Fruit fly (Drosophila melanogaster) whole organism, embryonic: Measurements from ENCODE around the gene CG17564.

Source experiments
- CG10979 ChIP-seq: fragments of 200-800 bp; sonication (Bioruptor generic); optimal IDR thresholded peaks from 2 replicates; lab custom pipeline; 2018; ENCODE audit warnings: missing biosample characterization, mild to moderate bottlenecking, missing genetic modification characterization, moderate library complexity
- CG11247 ChIP-seq: fragments of 200-800 bp; sonication (Bioruptor generic); IDR thresholded peaks from 2 replicates; pipeline ENCODE4 v1.3.6; 2022; ENCODE audit warnings: missing biosample characterization, missing genetic modification characterization
- CG11504 ChIP-seq: fragments of 200-800 bp; sonication (Bioruptor generic); optimal IDR thresholded peaks from 3 replicates; lab custom pipeline; 2019; ENCODE audit warnings: missing biosample characterization, mild to moderate bottlenecking, missing genetic modification characterization, moderate library complexity
- CG12071 ChIP-seq: fragments of 200-800 bp; sonication (Bioruptor generic); optimal IDR thresholded peaks from 3 replicates; lab custom pipeline; 2018; ENCODE audit warnings: missing biosample characterization, mild to moderate bottlenecking, missing genetic modification characterization
- CG13624 ChIP-seq: fragments of 200-800 bp; sonication (Bioruptor generic); optimal IDR thresholded peaks from 2 replicates; lab custom pipeline; 2016; ENCODE audit warnings: missing biosample characterization, missing genetic modification characterization
- CG13775 ChIP-seq: fragments of 200-800 bp; sonication (Bioruptor generic); optimal IDR thresholded peaks from 3 replicates; lab custom pipeline; 2017; ENCODE audit warnings: missing biosample characterization, mild to moderate bottlenecking, missing genetic modification characterization
- CG15011 ChIP-seq: fragments of 200-800 bp; sonication (Bioruptor generic); optimal IDR thresholded peaks from 3 replicates; lab custom pipeline; 2018; ENCODE audit warnings: missing biosample characterization, mild to moderate bottlenecking, missing genetic modification characterization
- CG15514 ChIP-seq: fragments of 200-800 bp; sonication (Bioruptor generic); optimal IDR thresholded peaks from 3 replicates; lab custom pipeline; 2017; ENCODE audit warnings: missing biosample characterization, missing genetic modification characterization, mild to moderate bottlenecking, moderate library complexity, missing genetic modification reagents
- CG1832 ChIP-seq: fragments of 200-800 bp; sonication (Bioruptor generic); optimal IDR thresholded peaks from 2 replicates; lab custom pipeline; 2017; ENCODE audit warnings: missing biosample characterization, mild to moderate bottlenecking, missing genetic modification characterization, inconsistent platforms
- CG31365 ChIP-seq: fragments of 200-800 bp; sonication (Bioruptor generic); optimal IDR thresholded peaks from 2 replicates; lab custom pipeline; 2018; ENCODE audit warnings: missing biosample characterization, mild to moderate bottlenecking, missing genetic modification characterization
- CG32772 ChIP-seq: fragments of 200-800 bp; sonication (Bioruptor generic); IDR thresholded peaks from 2 replicates; pipeline ENCODE4 v1.3.6; 2022; ENCODE audit warnings: missing biosample characterization, missing genetic modification characterization
- CG3838 ChIP-seq: fragments of 200-800 bp; sonication (Bioruptor generic); optimal IDR thresholded peaks from 3 replicates; lab custom pipeline; 2016; ENCODE audit warnings: missing biosample characterization, missing genetic modification characterization
- CG4424 ChIP-seq: fragments of 200-800 bp; sonication (Bioruptor generic); optimal IDR thresholded peaks from 3 replicates; lab custom pipeline; 2016; ENCODE audit warnings: missing biosample characterization, missing genetic modification characterization
- CG4617 ChIP-seq: fragments of 200-800 bp; sonication (Bioruptor generic); optimal IDR thresholded peaks from 3 replicates; lab custom pipeline; 2016; ENCODE audit warnings: missing biosample characterization, missing genetic modification characterization, borderline replicate concordance
- CG6272 ChIP-seq: fragments of 200-800 bp; sonication (Bioruptor generic); IDR thresholded peaks from 2 replicates; pipeline ENCODE4 v1.3.6; 2022; ENCODE audit warnings: missing biosample characterization, missing genetic modification characterization
- CG7271 ChIP-seq: fragments of 200-800 bp; sonication (Bioruptor generic); optimal IDR thresholded peaks from 2 replicates; lab custom pipeline; 2018; ENCODE audit warnings: missing biosample characterization, mild to moderate bottlenecking, missing genetic modification characterization, moderate library complexity
- CG7372 ChIP-seq: fragments of 200-800 bp; sonication (Bioruptor generic); IDR thresholded peaks from 2 replicates; pipeline ENCODE4 v1.3.6; 2022; ENCODE audit warnings: missing biosample characterization, missing genetic modification characterization
- CG9437 ChIP-seq: fragments of 200-800 bp; sonication (Bioruptor generic); optimal IDR thresholded peaks from 2 replicates; lab custom pipeline; 2018; ENCODE audit warnings: missing biosample characterization, mild to moderate bottlenecking, missing genetic modification characterization
- CG9817 ChIP-seq: fragments of 200-800 bp; sonication (Bioruptor generic); optimal IDR thresholded peaks from 2 replicates; lab custom pipeline; 2018; ENCODE audit warnings: missing biosample characterization, mild to moderate bottlenecking, missing genetic modification characterization, moderate library complexity
- Dll ChIP-seq: fragments of 200-800 bp; sonication (Bioruptor generic); IDR thresholded peaks from 4 replicates; pipeline ENCODE4 v1.3.6; 2022; ENCODE audit warnings: missing biosample characterization, missing genetic modification characterization; ENCODE audit not compliant: partially characterized antibody
- Gug ChIP-seq: fragments of 200-800 bp; sonication (Bioruptor generic); IDR thresholded peaks from 4 replicates; pipeline ENCODE4 v1.3.6; 2022; ENCODE audit warnings: missing biosample characterization, missing genetic modification characterization
- HmgZ ChIP-seq: fragments of 200-800 bp; sonication (Bioruptor generic); optimal IDR thresholded peaks from 2 replicates; lab custom pipeline; 2018; ENCODE audit warnings: missing biosample characterization, mild to moderate bottlenecking, missing genetic modification characterization
- Lpt ChIP-seq: fragments of >200 bp; optimal IDR thresholded peaks from 2 replicates; lab custom pipeline; 2018; ENCODE audit warnings: missing biosample characterization, missing genetic modification characterization
- NFAT ChIP-seq: fragments of 200-800 bp; sonication (Bioruptor generic); IDR thresholded peaks from 2 replicates; pipeline ENCODE4 v1.3.6; 2022; ENCODE audit warnings: missing biosample characterization, missing genetic modification characterization
- NK7.1 ChIP-seq: fragments of 200-800 bp; sonication (Bioruptor generic); optimal IDR thresholded peaks from 3 replicates; lab custom pipeline; 2016; ENCODE audit warnings: missing biosample characterization, missing genetic modification characterization
- NfI ChIP-seq: fragments of 200-800 bp; sonication (Bioruptor generic); optimal IDR thresholded peaks from 3 replicates; lab custom pipeline; 2018; ENCODE audit warnings: missing biosample characterization, mild to moderate bottlenecking, missing genetic modification characterization, moderate library complexity
- ara ChIP-seq: fragments of 200-800 bp; sonication (Bioruptor generic); IDR thresholded peaks from 2 replicates; pipeline ENCODE4 v1.3.6; 2022; ENCODE audit warnings: missing biosample characterization, missing genetic modification characterization
- ash1 ChIP-seq: fragments of 200-800 bp; sonication (Bioruptor generic); optimal IDR thresholded peaks from 2 replicates; lab custom pipeline; 2018; ENCODE audit warnings: missing biosample characterization, mild to moderate bottlenecking, missing genetic modification characterization
- bab2 ChIP-seq: fragments of 200-800 bp; sonication (Bioruptor generic); optimal IDR thresholded peaks from 2 replicates; lab custom pipeline; 2016; ENCODE audit warnings: missing biosample characterization, missing genetic modification characterization
- bsh ChIP-seq, 2 experiments: fragments of 200-800 bp; sonication (Bioruptor generic); optimal IDR thresholded peaks; 2 replicates each; lab custom pipeline; 2017 to 2018; ENCODE audit warnings: mild to moderate bottlenecking in 2 of 2, missing biosample characterization in 2 of 2, missing genetic modification characterization in 2 of 2, moderate library complexity in 1 of 2
- crp ChIP-seq, 2 experiments: fragments of 200-800 bp; sonication (Bioruptor generic); optimal IDR thresholded peaks; 2 replicates in 1 of 2; 3 replicates in 1 of 2; lab custom pipeline; 2017; ENCODE audit warnings: missing biosample characterization in 2 of 2, missing genetic modification characterization in 2 of 2, mild to moderate bottlenecking in 1 of 2, moderate library complexity in 1 of 2
- dmrt99B ChIP-seq: fragments of 200-800 bp; sonication (Bioruptor generic); optimal IDR thresholded peaks from 2 replicates; lab custom pipeline; 2018; ENCODE audit warnings: missing biosample characterization, mild to moderate bottlenecking, missing genetic modification characterization, moderate library complexity
- en ChIP-seq: fragments of 200-800 bp; sonication (Bioruptor generic); optimal IDR thresholded peaks from 2 replicates; lab custom pipeline; 2016; ENCODE audit warnings: missing biosample characterization, missing genetic modification characterization
- hb ChIP-seq: fragments of 200-800 bp; sonication (Bioruptor generic); IDR thresholded peaks from 3 replicates; pipeline ENCODE4 v1.3.6; 2022; ENCODE audit warnings: missing biosample characterization, missing genetic modification characterization; ENCODE audit not compliant: partially characterized antibody
- ind ChIP-seq: fragments of 200-800 bp; sonication (Bioruptor generic); optimal IDR thresholded peaks from 3 replicates; lab custom pipeline; 2016; ENCODE audit warnings: missing biosample characterization, missing genetic modification characterization
- lbe ChIP-seq: fragments of 200-800 bp; sonication (Bioruptor generic); optimal IDR thresholded peaks from 2 replicates; lab custom pipeline; 2016; ENCODE audit warnings: missing biosample characterization, mild to moderate bottlenecking, missing genetic modification characterization
- lmd ChIP-seq: fragments of 200-800 bp; sonication (Bioruptor generic); IDR thresholded peaks from 2 replicates; pipeline ENCODE4 v1.3.6; 2022; ENCODE audit warnings: missing biosample characterization, missing genetic modification characterization
- lola ChIP-seq, 3 experiments: fragments of >200 bp in 2 of 3; fragments of 200-800 bp in 1 of 3; sonication (Bioruptor generic) in 1 of 3; optimal IDR thresholded peaks; 2 replicates each; lab custom pipeline; 2017 to 2019; ENCODE audit warnings: missing biosample characterization in 3 of 3, missing genetic modification characterization in 3 of 3, mild to moderate bottlenecking in 1 of 3, moderate library complexity in 1 of 3
- mam ChIP-seq: fragments of 200-800 bp; sonication (Bioruptor generic); optimal IDR thresholded peaks from 3 replicates; lab custom pipeline; 2016; ENCODE audit warnings: missing biosample characterization, missing genetic modification characterization
- phol ChIP-seq: fragments of 200-800 bp; sonication (Bioruptor generic); optimal IDR thresholded peaks from 3 replicates; lab custom pipeline; 2018; ENCODE audit warnings: missing biosample characterization, mild to moderate bottlenecking, missing genetic modification characterization, moderate library complexity
- repo ChIP-seq: fragments of 200-800 bp; sonication (Bioruptor generic); optimal IDR thresholded peaks from 2 replicates; lab custom pipeline; 2016; ENCODE audit warnings: missing biosample characterization, missing genetic modification characterization
- shn ChIP-seq: fragments of 200-800 bp; sonication (Bioruptor generic); optimal IDR thresholded peaks from 3 replicates; lab custom pipeline; 2016; ENCODE audit warnings: missing biosample characterization, missing genetic modification characterization
- sim ChIP-seq: fragments of 200-800 bp; sonication (Bioruptor generic); IDR thresholded peaks from 2 replicates; pipeline ENCODE4 v1.3.6; 2022; ENCODE audit warnings: missing biosample characterization, missing genetic modification characterization
- sug ChIP-seq: fragments of 200-800 bp; optimal IDR thresholded peaks from 2 replicates; lab custom pipeline; 2019; ENCODE audit warnings: missing biosample characterization, mild to moderate bottlenecking, missing genetic modification characterization, moderate library complexity
- tin ChIP-seq: fragments of 200-800 bp; sonication (Bioruptor generic); optimal IDR thresholded peaks from 3 replicates; lab custom pipeline; 2016; ENCODE audit warnings: missing biosample characterization, missing genetic modification characterization
- trh ChIP-seq: fragments of 200-800 bp; sonication (Bioruptor generic); optimal IDR thresholded peaks from 2 replicates; lab custom pipeline; 2016; ENCODE audit warnings: missing biosample characterization, missing genetic modification characterization
- tup ChIP-seq: fragments of 200-800 bp; sonication (Bioruptor generic); optimal IDR thresholded peaks from 2 replicates; lab custom pipeline; 2016; ENCODE audit warnings: missing biosample characterization, mild to moderate bottlenecking, missing genetic modification characterization, moderate library complexity
- unc-4 ChIP-seq: fragments of 200-800 bp; sonication (Bioruptor generic); IDR thresholded peaks from 2 replicates; pipeline ENCODE4 v1.3.6; 2022; ENCODE audit warnings: missing biosample characterization, missing genetic modification characterization; ENCODE audit not compliant: partially characterized antibody
- vvl ChIP-seq: fragments of 200-800 bp; sonication (Bioruptor generic); IDR thresholded peaks from 2 replicates; pipeline ENCODE4 v1.3.6; 2022; ENCODE audit warnings: missing biosample characterization, missing genetic modification characterization
- wdn ChIP-seq: fragments of 200-800 bp; sonication (Bioruptor generic); IDR thresholded peaks from 2 replicates; pipeline ENCODE4 v1.3.6; 2022; ENCODE audit warnings: missing biosample characterization, missing genetic modification characterization
- wor ChIP-seq: fragments of 200-800 bp; sonication (Bioruptor generic); IDR thresholded peaks from 2 replicates; pipeline ENCODE4 v1.3.6; 2022; ENCODE audit warnings: missing biosample characterization, missing genetic modification characterization

CG17564 gene

dm6 chr2L:19342018-19342417 is 42.3 kb upstream of the CG17564 start (continued):
- TF ChIP-seq CG1832 (GFP tag; lab: Kevin White, UChicago) (no peak), CG6272 (no peak), bab2 (peak; percentile 29), CG11247 (GFP tag; lab: Robert Waterston, UW) (no peak), ash1 (GFP tag; lab: Kevin White, UChicago) (no peak), ind (no peak), en (GFP tag; lab: Kevin White, UChicago) (no peak), CG11504 (tag; lab: Kevin White, UChicago) (peak; percentile 84), phol (tag; lab: Kevin White, UChicago) (peak; percentile 68), CG10979 (peak; percentile 81), CG32772 (peak; percentile 46; the same call in 1 of the 2 replicates), CG9817 (tag; lab: Kevin White, UChicago) (no peak), NfI (GFP tag; lab: Kevin White, UChicago) (no peak), CG7271 (no peak), wor (GFP tag; lab: Robert Waterston, UW) (peak; percentile 32; the same call in 1 of the 2 replicates), unc-4 (GFP tag; lab: Robert Waterston, UW) (no peak), CG13775 (GFP tag; lab: Kevin White, UChicago) (no peak), wdn (GFP tag; lab: Robert Waterston, UW) (no peak), CG3838 (GFP tag; lab: Kevin White, UChicago) (no peak), ara (GFP tag; lab: Robert Waterston, UW) (peak; percentile 73), CG7372 (no peak), tin (GFP tag; lab: Kevin White, UChicago) (peak; percentile 16), CG4424 (GFP tag; lab: Kevin White, UChicago) (peak; percentile 70), lola (GFP tag; optimal IDR thresholded peaks at IDR 0.05; lab: Kevin White, UChicago) (peak in 1 of 3 experiments; percentile 68), NFAT (GFP tag; lab: Robert Waterston, UW) (no peak), shn (GFP tag; lab: Kevin White, UChicago) (no peak), vvl (GFP tag; lab: Robert Waterston, UW) (peak; percentile 72), CG15514 (GFP tag; lab: Kevin White, UChicago) (no peak), dmrt99B (tag; lab: Kevin White, UChicago) (peak; percentile 52), HmgZ (no peak), sug (no peak), CG9437 (GFP tag; lab: Kevin White, UChicago) (no peak), CG4617 (no peak), lmd (GFP tag; lab: Robert Waterston, UW) (no peak), CG15011 (no peak), trh (no peak), crp (GFP tag; optimal IDR thresholded peaks at IDR 0.05; lab: Kevin White, UChicago) (no peak), bsh (GFP tag; optimal IDR thresholded peaks at IDR 0.05; lab: Kevin White, UChicago) (peak; percentile 84 to 92), hb (GFP tag; lab: Robert Waterston, UW) (no peak), Dll (GFP tag; lab: Robert Waterston, UW) (no peak), CG13624 (GFP tag; lab: Kevin White, UChicago) (no peak), NK7.1 (no peak), CG12071 (no peak), mam (GFP tag; lab: Kevin White, UChicago) (no peak), tup (GFP tag; lab: Kevin White, UChicago) (no peak), Gug (no peak), sim (0 out of 2 replicates have a peak, but pooled peaks have one; percentile 28), CG31365 (tag; lab: Kevin White, UChicago) (no peak), repo (GFP tag; lab: Kevin White, UChicago) (peak; percentile 12), lbe (no peak), Lpt (GFP tag; lab: Kevin White, UChicago) (no peak)
